Fruit fly (Drosophila melanogaster) whole organism, embryonic: ENCODE results near the gene Dcps.
A peak's percentile ranks its signal among the peaks of the same experiment; 100 is the strongest.

Source experiments
- Ada2b ChIP-seq: fragments of 200-800 bp; sonication (Bioruptor generic); IDR thresholded peaks from 2 replicates; pipeline ENCODE4 v1.3.6; 2022; ENCODE audit warnings: missing biosample characterization, missing genetic modification characterization
- Atf3 ChIP-seq: fragments of 200-800 bp; sonication (Bioruptor generic); optimal IDR thresholded peaks from 3 replicates; lab custom pipeline; 2016; ENCODE audit warnings: missing biosample characterization, missing genetic modification characterization
- CG11085 ChIP-seq: fragments of 200-800 bp; sonication (Bioruptor generic); IDR thresholded peaks from 2 replicates; pipeline ENCODE4 v1.3.6; 2022; ENCODE audit warnings: missing biosample characterization, missing genetic modification characterization
- CG11696 ChIP-seq: fragments of 200-800 bp; sonication (Bioruptor generic); IDR thresholded peaks from 2 replicates; pipeline ENCODE4 v1.3.6; 2022; ENCODE audit warnings: missing biosample characterization, missing genetic modification characterization
- CG12236 ChIP-seq: fragments of 200-800 bp; sonication (Bioruptor generic); optimal IDR thresholded peaks from 2 replicates; lab custom pipeline; 2016; ENCODE audit warnings: missing biosample characterization, missing genetic modification characterization
- CG13624 ChIP-seq: fragments of 200-800 bp; sonication (Bioruptor generic); optimal IDR thresholded peaks from 2 replicates; lab custom pipeline; 2016; ENCODE audit warnings: missing biosample characterization, missing genetic modification characterization
- CG30431 ChIP-seq: fragments of 200-800 bp; sonication (Bioruptor generic); optimal IDR thresholded peaks from 2 replicates; lab custom pipeline; 2017; ENCODE audit warnings: missing biosample characterization, missing genetic modification characterization
- CG3281 ChIP-seq: fragments of 200-800 bp; sonication (Bioruptor generic); optimal IDR thresholded peaks from 3 replicates; lab custom pipeline; 2017; ENCODE audit warnings: missing biosample characterization, mild to moderate bottlenecking, missing genetic modification characterization
- CG34224 ChIP-seq: fragments of 200-800 bp; sonication (Bioruptor generic); IDR thresholded peaks from 3 replicates; pipeline ENCODE4 v1.3.6; 2022; ENCODE audit warnings: missing biosample characterization, missing genetic modification characterization; ENCODE audit not compliant: partially characterized antibody
- CG4328 ChIP-seq: fragments of 200-800 bp; sonication (Bioruptor generic); optimal IDR thresholded peaks from 3 replicates; lab custom pipeline; 2017; ENCODE audit warnings: missing biosample characterization, missing genetic modification reagents, missing genetic modification characterization
- CG6813 ChIP-seq: fragments of 200-800 bp; sonication (Bioruptor generic); optimal IDR thresholded peaks from 2 replicates; lab custom pipeline; 2017; ENCODE audit warnings: missing biosample characterization, missing genetic modification characterization, mild to moderate bottlenecking, moderate library complexity, missing genetic modification reagents
- Chrac-16 ChIP-seq: fragments of 200-800 bp; sonication (Bioruptor generic); optimal IDR thresholded peaks from 3 replicates; lab custom pipeline; 2016; ENCODE audit warnings: missing biosample characterization, missing genetic modification characterization
- D ChIP-seq, 2 experiments: fragments of 200-800 bp in 1 of 2; fragments of >200 bp in 1 of 2; sonication (Bioruptor generic) in 1 of 2; optimal IDR thresholded peaks; 2 replicates in 1 of 2; 3 replicates in 1 of 2; lab custom pipeline; 2017; ENCODE audit warnings: mild to moderate bottlenecking in 1 of 2, missing biosample characterization in 1 of 2, missing genetic modification characterization in 1 of 2, missing genetic modification reagents in 1 of 2
- Doc2 ChIP-seq: fragments of 200-800 bp; sonication (Bioruptor generic); IDR thresholded peaks from 2 replicates; pipeline ENCODE4 v1.3.6; 2022; ENCODE audit warnings: missing biosample characterization, missing genetic modification characterization
- GATAe ChIP-seq: fragments of 200-800 bp; sonication (Bioruptor generic); conservative IDR thresholded peaks from 2 replicates; pipeline ENCODE4 v1.3.6; 2022; ENCODE audit warnings: missing biosample characterization, missing genetic modification characterization
- Lhr ChIP-seq: fragments of 200-800 bp; sonication (Bioruptor generic); optimal IDR thresholded peaks from 3 replicates; lab custom pipeline; 2017; ENCODE audit warnings: mild to moderate bottlenecking, missing biosample characterization, missing genetic modification reagents, missing genetic modification characterization
- Lpt ChIP-seq: fragments of >200 bp; optimal IDR thresholded peaks from 2 replicates; lab custom pipeline; 2018; ENCODE audit warnings: missing biosample characterization, missing genetic modification characterization
- MESR4 ChIP-seq: fragments of 200-800 bp; sonication (Bioruptor generic); optimal IDR thresholded peaks from 2 replicates; lab custom pipeline; 2018; ENCODE audit warnings: missing biosample characterization, mild to moderate bottlenecking, missing genetic modification characterization, moderate library complexity
- Mrtf ChIP-seq: fragments of 200-800 bp; sonication (Bioruptor generic); IDR thresholded peaks from 3 replicates; pipeline ENCODE4 v1.3.6; 2022; ENCODE audit warnings: missing biosample characterization, missing genetic modification characterization
- NK7.1 ChIP-seq: fragments of 200-800 bp; sonication (Bioruptor generic); optimal IDR thresholded peaks from 3 replicates; lab custom pipeline; 2016; ENCODE audit warnings: missing biosample characterization, missing genetic modification characterization
- Neu2 ChIP-seq: fragments of 200-800 bp; sonication (Bioruptor generic); optimal IDR thresholded peaks from 3 replicates; lab custom pipeline; 2016; ENCODE audit warnings: missing biosample characterization, missing genetic modification characterization, borderline replicate concordance
- Nf-YC ChIP-seq: fragments of 200-800 bp; optimal IDR thresholded peaks from 3 replicates; lab custom pipeline; 2019; ENCODE audit warnings: missing biosample characterization, mild to moderate bottlenecking, missing genetic modification characterization, moderate library complexity
- Ptx1 ChIP-seq: fragments of 200-800 bp; sonication (Bioruptor generic); IDR thresholded peaks from 2 replicates; pipeline ENCODE4 v1.3.6; 2022; ENCODE audit warnings: missing biosample characterization, missing genetic modification characterization
- Scr ChIP-seq: fragments of 200-800 bp; sonication (Bioruptor generic); IDR thresholded peaks from 2 replicates; pipeline ENCODE4 v1.3.6; 2022; ENCODE audit warnings: missing biosample characterization, missing genetic modification characterization; ENCODE audit not compliant: partially characterized antibody
- Xrp1 ChIP-seq: fragments of 200-800 bp; sonication (Bioruptor generic); IDR thresholded peaks from 2 replicates; pipeline ENCODE4 v1.3.6; 2022; ENCODE audit warnings: missing biosample characterization, missing genetic modification characterization
- ash1 ChIP-seq: fragments of 200-800 bp; sonication (Bioruptor generic); optimal IDR thresholded peaks from 2 replicates; lab custom pipeline; 2018; ENCODE audit warnings: missing biosample characterization, mild to moderate bottlenecking, missing genetic modification characterization
- bcd ChIP-seq: fragments of 200-800 bp; sonication (Bioruptor generic); optimal IDR thresholded peaks from 2 replicates; lab custom pipeline; 2017; ENCODE audit warnings: missing biosample characterization, mild to moderate bottlenecking, missing genetic modification characterization
- cad ChIP-seq: fragments of >200 bp; optimal IDR thresholded peaks from 2 replicates; lab custom pipeline; 2017; ENCODE audit warnings: missing biosample characterization, missing genetic modification characterization
- cas ChIP-seq: fragments of 200-800 bp; sonication (Bioruptor generic); IDR thresholded peaks from 2 replicates; pipeline ENCODE4 v1.3.6; 2022; ENCODE audit warnings: missing biosample characterization, missing genetic modification characterization
- cg ChIP-seq: fragments of 200-800 bp; sonication (Bioruptor generic); optimal IDR thresholded peaks from 3 replicates; lab custom pipeline; 2019; ENCODE audit warnings: missing biosample characterization, mild to moderate bottlenecking, missing genetic modification characterization, moderate library complexity
- chn ChIP-seq: fragments of 200-800 bp; sonication (Bioruptor generic); optimal IDR thresholded peaks from 2 replicates; lab custom pipeline; 2016; ENCODE audit warnings: missing biosample characterization, missing genetic modification characterization
- dm ChIP-seq: fragments of 200-800 bp; sonication (Bioruptor generic); optimal IDR thresholded peaks from 3 replicates; lab custom pipeline; 2016; ENCODE audit warnings: missing biosample characterization, missing genetic modification characterization
- gcm ChIP-seq: fragments of 200-800 bp; sonication (Bioruptor generic); optimal IDR thresholded peaks from 2 replicates; lab custom pipeline; 2019; ENCODE audit warnings: missing biosample characterization, mild to moderate bottlenecking, missing genetic modification characterization, moderate library complexity
- grau ChIP-seq: fragments of 200-800 bp; optimal IDR thresholded peaks from 3 replicates; lab custom pipeline; 2019; ENCODE audit warnings: missing biosample characterization, mild to moderate bottlenecking, missing genetic modification characterization, moderate library complexity
- h ChIP-seq: fragments of >200 bp; optimal IDR thresholded peaks from 2 replicates; lab custom pipeline; 2017
- jing ChIP-seq: fragments of 200-800 bp; sonication (Bioruptor generic); optimal IDR thresholded peaks from 2 replicates; lab custom pipeline; 2018; ENCODE audit warnings: missing biosample characterization, mild to moderate bottlenecking, missing genetic modification characterization
- kah ChIP-seq: fragments of 200-800 bp; sonication (Bioruptor generic); optimal IDR thresholded peaks from 2 replicates; lab custom pipeline; 2018; ENCODE audit warnings: missing biosample characterization, mild to moderate bottlenecking, missing genetic modification characterization
- lola ChIP-seq, 3 experiments: fragments of >200 bp in 2 of 3; fragments of 200-800 bp in 1 of 3; sonication (Bioruptor generic) in 1 of 3; optimal IDR thresholded peaks; 2 replicates each; lab custom pipeline; 2017 to 2019; ENCODE audit warnings: missing biosample characterization in 3 of 3, missing genetic modification characterization in 3 of 3, mild to moderate bottlenecking in 1 of 3, moderate library complexity in 1 of 3
- pb ChIP-seq: fragments of 200-800 bp; sonication (Bioruptor generic); optimal IDR thresholded peaks from 3 replicates; lab custom pipeline; 2016; ENCODE audit warnings: missing biosample characterization, missing genetic modification characterization
- pfk ChIP-seq: fragments of 200-800 bp; sonication (Bioruptor generic); optimal IDR thresholded peaks from 2 replicates; lab custom pipeline; 2018; ENCODE audit warnings: missing biosample characterization, mild to moderate bottlenecking, missing genetic modification characterization, moderate library complexity
- pho ChIP-seq: fragments of 200-800 bp; sonication (Bioruptor generic); optimal IDR thresholded peaks from 2 replicates; lab custom pipeline; 2016; ENCODE audit warnings: missing biosample characterization, missing genetic modification characterization
- pita ChIP-seq: fragments of 200-800 bp; sonication (Bioruptor generic); optimal IDR thresholded peaks from 2 replicates; lab custom pipeline; 2017; ENCODE audit warnings: missing biosample characterization, mild to moderate bottlenecking, missing genetic modification characterization
- rib ChIP-seq: fragments of 200-800 bp; sonication (Bioruptor generic); IDR thresholded peaks from 2 replicates; pipeline ENCODE4 v1.3.6; 2022; ENCODE audit warnings: missing biosample characterization, missing genetic modification characterization
- sens ChIP-seq: fragments of 200-800 bp; sonication (Bioruptor generic); peaks from one replicate; lab custom pipeline; 2016; ENCODE audit warnings: missing biosample characterization, missing genetic modification characterization
- sim ChIP-seq: fragments of 200-800 bp; sonication (Bioruptor generic); IDR thresholded peaks from 2 replicates; pipeline ENCODE4 v1.3.6; 2022; ENCODE audit warnings: missing biosample characterization, missing genetic modification characterization
- slp2 ChIP-seq: fragments of 200-800 bp; sonication (Bioruptor generic); optimal IDR thresholded peaks from 2 replicates; lab custom pipeline; 2016; ENCODE audit warnings: missing biosample characterization, missing genetic modification characterization
- stwl ChIP-seq: fragments of 200-800 bp; sonication (Bioruptor generic); optimal IDR thresholded peaks from 3 replicates; lab custom pipeline; 2018; ENCODE audit warnings: missing biosample characterization, mild to moderate bottlenecking, missing genetic modification characterization, moderate library complexity
- tio ChIP-seq: fragments of 200-800 bp; sonication (Bioruptor generic); optimal IDR thresholded peaks from 2 replicates; lab custom pipeline; 2017; ENCODE audit warnings: missing biosample characterization, missing genetic modification characterization, inconsistent platforms
- wek ChIP-seq: fragments of 200-800 bp; sonication (Bioruptor generic); optimal IDR thresholded peaks from 3 replicates; lab custom pipeline; 2018; ENCODE audit warnings: missing biosample characterization, mild to moderate bottlenecking, missing genetic modification characterization, moderate library complexity
- z ChIP-seq: fragments of 200-800 bp; sonication (Bioruptor generic); IDR thresholded peaks from 3 replicates; pipeline ENCODE4 v1.3.6; 2022; ENCODE audit warnings: missing biosample characterization, missing genetic modification characterization
- zf30C ChIP-seq: fragments of 200-800 bp; sonication (Bioruptor generic); optimal IDR thresholded peaks from 3 replicates; lab custom pipeline; 2018; ENCODE audit warnings: missing biosample characterization, mild to moderate bottlenecking, missing genetic modification characterization

Dcps gene

dm6 chr3R:5705469-5706067 lies 49.0 kb downstream of the Dcps start:
- TF ChIP-seq CG30431 (GFP tag; lab: Kevin White, UChicago) (no peak), sens (GFP tag; lab: Kevin White, UChicago) (peak; percentile 89), Lpt (GFP tag; lab: Kevin White, UChicago) (no peak), cad (GFP tag; lab: Kevin White, UChicago) (no peak), CG4328 (GFP tag; lab: Kevin White, UChicago) (peak; percentile 58), CG12236 (GFP tag; lab: Kevin White, UChicago) (no peak), Ptx1 (GFP tag; lab: Robert Waterston, UW) (peak; percentile 47; the same call in 1 of the 2 replicates), D (optimal IDR thresholded peaks at IDR 0.05; lab: Kevin White, UChicago) (no peak), D (GFP tag; optimal IDR thresholded peaks at IDR 0.05; lab: Kevin White, UChicago) (peak; percentile 68), Neu2 (no peak), Doc2 (no peak), wek (no peak), Lhr (peak; percentile 6), ash1 (GFP tag; lab: Kevin White, UChicago) (no peak), stwl (tag; lab: Kevin White, UChicago) (no peak), jing (GFP tag; lab: Kevin White, UChicago) (peak; percentile 40), GATAe (GFP tag; lab: Robert Waterston, UW) (no peak), grau (peak; percentile 82), z (GFP tag; lab: Robert Waterston, UW) (no peak), CG13624 (GFP tag; lab: Kevin White, UChicago) (peak; percentile 54), gcm (GFP tag; lab: Kevin White, UChicago) (peak; percentile 54), Xrp1 (GFP tag; lab: Robert Waterston, UW) (peak; percentile 68; the same call in 1 of the 2 replicates), pho (GFP tag; lab: Kevin White, UChicago) (no peak), pb (GFP tag; lab: Kevin White, UChicago) (no peak), MESR4 (GFP tag; lab: Kevin White, UChicago) (no peak), NK7.1 (GFP tag; lab: Kevin White, UChicago) (no peak), pfk (no peak), slp2 (GFP tag; lab: Kevin White, UChicago) (peak; percentile 8), CG6813 (GFP tag; lab: Kevin White, UChicago) (peak; percentile 52), Scr (GFP tag; lab: Robert Waterston, UW) (no peak), dm (GFP tag; lab: Kevin White, UChicago) (no peak), tio (GFP tag; lab: Kevin White, UChicago) (peak; percentile 70), Nf-YC (no peak), CG11696 (GFP tag; lab: Robert Waterston, UW) (peak; percentile 81), Mrtf (GFP tag; lab: Robert Waterston, UW) (peak; percentile 23; the same call in 1 of the 3 replicates), CG11085 (GFP tag; lab: Robert Waterston, UW) (no peak), rib (GFP tag; lab: Robert Waterston, UW) (no peak), CG34224 (GFP tag; lab: Robert Waterston, UW) (no peak), cas (no peak), zf30C (GFP tag; lab: Kevin White, UChicago) (no peak), chn (GFP tag; lab: Kevin White, UChicago) (no peak), kah (GFP tag; lab: Kevin White, UChicago) (peak; percentile 41), Ada2b (0 out of 2 replicates have a peak, but pooled peaks have one; percentile 9), CG3281 (GFP tag; lab: Kevin White, UChicago) (peak; percentile 78), Atf3 (GFP tag; lab: Kevin White, UChicago) (no peak), lola (GFP tag; optimal IDR thresholded peaks at IDR 0.05; lab: Kevin White, UChicago) (no peak), Chrac-16 (peak; percentile 48), cg (GFP tag; lab: Kevin White, UChicago) (peak; percentile 34), pita (GFP tag; lab: Kevin White, UChicago) (no peak), h (lab: Kevin White, UChicago) (no peak), bcd (peak; percentile 63), sim (GFP tag; lab: Robert Waterston, UW) (no peak)
